Fruit fly (Drosophila melanogaster) whole organism, embryonic: ENCODE data around the gene CG42718.

Experiments used
- Antp ChIP-seq: fragments of 200-800 bp; sonication (Bioruptor generic); optimal IDR thresholded peaks from 3 replicates; lab custom pipeline; 2016; ENCODE audit warnings: missing biosample characterization, missing genetic modification characterization
- CG10366 ChIP-seq: fragments of 200-800 bp; sonication (Bioruptor generic); IDR thresholded peaks from 2 replicates; pipeline ENCODE4 v1.3.6; 2022; ENCODE audit warnings: missing biosample characterization, missing genetic modification characterization
- CG11085 ChIP-seq: fragments of 200-800 bp; sonication (Bioruptor generic); IDR thresholded peaks from 2 replicates; pipeline ENCODE4 v1.3.6; 2022; ENCODE audit warnings: missing biosample characterization, missing genetic modification characterization
- CG11723 ChIP-seq: fragments of 200-800 bp; sonication (Bioruptor generic); optimal IDR thresholded peaks from 2 replicates; lab custom pipeline; 2017; ENCODE audit warnings: missing biosample characterization, mild to moderate bottlenecking, missing genetic modification characterization
- CG13894 ChIP-seq: fragments of 200-800 bp; sonication (Bioruptor generic); optimal IDR thresholded peaks from 3 replicates; lab custom pipeline; 2018; ENCODE audit warnings: missing biosample characterization, mild to moderate bottlenecking, missing genetic modification characterization, moderate library complexity
- CG14014 ChIP-seq: fragments of 200-800 bp; sonication (Bioruptor generic); IDR thresholded peaks from 2 replicates; pipeline ENCODE4 v1.3.6; 2022; ENCODE audit warnings: missing biosample characterization, missing genetic modification characterization
- CG1647 ChIP-seq: fragments of 200-800 bp; sonication (Bioruptor generic); optimal IDR thresholded peaks from 3 replicates; lab custom pipeline; 2016; ENCODE audit warnings: missing biosample characterization, missing genetic modification characterization
- CG2120 ChIP-seq: fragments of 200-800 bp; sonication (Bioruptor generic); optimal IDR thresholded peaks from 3 replicates; lab custom pipeline; 2016; ENCODE audit warnings: missing biosample characterization, missing genetic modification characterization
- CG32532 ChIP-seq: fragments of 200-800 bp; sonication (Bioruptor generic); IDR thresholded peaks from 2 replicates; pipeline ENCODE4 v1.3.6; 2022; ENCODE audit warnings: missing biosample characterization, missing genetic modification characterization
- CG32767 ChIP-seq: fragments of 200-800 bp; sonication (Bioruptor generic); IDR thresholded peaks from 2 replicates; pipeline ENCODE4 v1.3.6; 2022; ENCODE audit warnings: missing biosample characterization, missing genetic modification characterization
- CG6765 ChIP-seq: fragments of 200-800 bp; sonication (Bioruptor generic); optimal IDR thresholded peaks from 3 replicates; lab custom pipeline; 2017; ENCODE audit warnings: missing biosample characterization, mild to moderate bottlenecking, missing genetic modification characterization
- CG7372 ChIP-seq: fragments of 200-800 bp; sonication (Bioruptor generic); IDR thresholded peaks from 2 replicates; pipeline ENCODE4 v1.3.6; 2022; ENCODE audit warnings: missing biosample characterization, missing genetic modification characterization
- CG7987 ChIP-seq: fragments of 200-800 bp; sonication (Bioruptor generic); optimal IDR thresholded peaks from 2 replicates; lab custom pipeline; 2018; ENCODE audit warnings: missing biosample characterization, mild to moderate bottlenecking, missing genetic modification characterization, moderate library complexity
- CG9215 ChIP-seq: fragments of 200-800 bp; sonication (Bioruptor generic); IDR thresholded peaks from 2 replicates; pipeline ENCODE4 v1.3.6; 2022; ENCODE audit warnings: missing biosample characterization, missing genetic modification characterization
- CG9797 ChIP-seq: fragments of 200-800 bp; sonication (Bioruptor generic); optimal IDR thresholded peaks from 3 replicates; lab custom pipeline; 2018; ENCODE audit warnings: missing biosample characterization, mild to moderate bottlenecking, missing genetic modification characterization
- CG9817 ChIP-seq: fragments of 200-800 bp; sonication (Bioruptor generic); optimal IDR thresholded peaks from 2 replicates; lab custom pipeline; 2018; ENCODE audit warnings: missing biosample characterization, mild to moderate bottlenecking, missing genetic modification characterization, moderate library complexity
- D ChIP-seq, 2 experiments: fragments of 200-800 bp in 1 of 2; fragments of >200 bp in 1 of 2; sonication (Bioruptor generic) in 1 of 2; optimal IDR thresholded peaks; 2 replicates in 1 of 2; 3 replicates in 1 of 2; lab custom pipeline; 2017; ENCODE audit warnings: mild to moderate bottlenecking in 1 of 2, missing biosample characterization in 1 of 2, missing genetic modification characterization in 1 of 2, missing genetic modification reagents in 1 of 2
- D19B ChIP-seq: fragments of 200-800 bp; sonication (Bioruptor generic); optimal IDR thresholded peaks from 2 replicates; lab custom pipeline; 2017; ENCODE audit warnings: missing biosample characterization, mild to moderate bottlenecking, missing genetic modification characterization
- Dek ChIP-seq: fragments of 200-800 bp; sonication (Bioruptor generic); optimal IDR thresholded peaks from 3 replicates; lab custom pipeline; 2019; ENCODE audit warnings: missing biosample characterization, mild to moderate bottlenecking, missing genetic modification characterization, moderate library complexity
- Dip3 ChIP-seq: fragments of 200-800 bp; sonication (Bioruptor generic); optimal IDR thresholded peaks from 3 replicates; lab custom pipeline; 2016; ENCODE audit warnings: missing biosample characterization, missing genetic modification characterization
- Drgx ChIP-seq: fragments of 200-800 bp; sonication (Bioruptor generic); IDR thresholded peaks from 2 replicates; pipeline ENCODE4 v1.3.6; 2022; ENCODE audit warnings: missing biosample characterization, missing genetic modification characterization
- Eip74EF ChIP-seq, 2 experiments: fragments of 200-800 bp in 1 of 2; fragments of >200 bp in 1 of 2; sonication (Bioruptor generic) in 1 of 2; optimal IDR thresholded peaks; 2 replicates each; lab custom pipeline; 2017 to 2019; ENCODE audit warnings: missing biosample characterization in 2 of 2, missing genetic modification characterization in 2 of 2, mild to moderate bottlenecking in 1 of 2, moderate library complexity in 1 of 2
- HLH4C ChIP-seq: fragments of 200-800 bp; sonication (Bioruptor generic); IDR thresholded peaks from 3 replicates; pipeline ENCODE4 v1.3.6; 2022; ENCODE audit warnings: missing biosample characterization, missing genetic modification characterization; ENCODE audit not compliant: partially characterized antibody
- Hr51 ChIP-seq, 2 experiments: fragments of 200-800 bp; sonication (Bioruptor generic); optimal IDR thresholded peaks; 2 replicates in 1 of 2; 3 replicates in 1 of 2; lab custom pipeline; 2016 to 2018; ENCODE audit warnings: missing biosample characterization in 2 of 2, missing genetic modification characterization in 2 of 2, mild to moderate bottlenecking in 1 of 2, moderate library complexity in 1 of 2
- Med ChIP-seq: fragments of 200-800 bp; sonication (Bioruptor generic); peaks from one replicate; lab custom pipeline; 2016; ENCODE audit warnings: missing biosample characterization, missing genetic modification characterization, mild to moderate bottlenecking, inconsistent platforms, moderate library complexity
- Opbp ChIP-seq: fragments of 200-800 bp; sonication (Bioruptor generic); IDR thresholded peaks from 3 replicates; pipeline ENCODE4 v1.3.6; 2022; ENCODE audit warnings: missing biosample characterization, missing genetic modification characterization; ENCODE audit not compliant: partially characterized antibody
- Six4 ChIP-seq: fragments of 200-800 bp; sonication (Bioruptor generic); optimal IDR thresholded peaks from 2 replicates; lab custom pipeline; 2016; ENCODE audit warnings: missing biosample characterization, missing genetic modification characterization
- Sry-δ ChIP-seq: fragments of 200-800 bp; sonication (Bioruptor generic); optimal IDR thresholded peaks from 2 replicates; lab custom pipeline; 2016; ENCODE audit warnings: missing biosample characterization, missing genetic modification characterization
- ara ChIP-seq: fragments of 200-800 bp; sonication (Bioruptor generic); IDR thresholded peaks from 2 replicates; pipeline ENCODE4 v1.3.6; 2022; ENCODE audit warnings: missing biosample characterization, missing genetic modification characterization
- ase ChIP-seq: fragments of 200-800 bp; sonication (Bioruptor generic); IDR thresholded peaks from 3 replicates; pipeline ENCODE4 v1.3.6; 2022; ENCODE audit warnings: missing biosample characterization, missing genetic modification characterization
- br ChIP-seq: fragments of >200 bp; optimal IDR thresholded peaks from 2 replicates; lab custom pipeline; 2017
- chif ChIP-seq, 2 experiments: fragments of 200-800 bp; sonication (Bioruptor generic); optimal IDR thresholded peaks; 3 replicates each; lab custom pipeline; 2016; ENCODE audit warnings: missing biosample characterization in 2 of 2, missing genetic modification characterization in 2 of 2
- chinmo ChIP-seq: fragments of 200-800 bp; sonication (Bioruptor generic); IDR thresholded peaks from 4 replicates; pipeline ENCODE4 v1.3.6; 2022; ENCODE audit warnings: missing biosample characterization, missing genetic modification characterization; ENCODE audit not compliant: partially characterized antibody
- disco-r ChIP-seq: fragments of 200-800 bp; sonication (Bioruptor generic); optimal IDR thresholded peaks from 2 replicates; lab custom pipeline; 2016; ENCODE audit warnings: missing biosample characterization, missing genetic modification characterization
- ems ChIP-seq: fragments of 200-800 bp; sonication (Bioruptor generic); optimal IDR thresholded peaks from 3 replicates; lab custom pipeline; 2016; ENCODE audit warnings: missing biosample characterization, missing genetic modification characterization
- gcm2 ChIP-seq: fragments of 200-800 bp; sonication (Bioruptor generic); optimal IDR thresholded peaks from 2 replicates; lab custom pipeline; 2016; ENCODE audit warnings: missing biosample characterization, missing genetic modification characterization
- her ChIP-seq: fragments of 200-800 bp; sonication (Bioruptor generic); optimal IDR thresholded peaks from 2 replicates; lab custom pipeline; 2016; ENCODE audit warnings: missing biosample characterization, missing genetic modification characterization
- lab ChIP-seq: fragments of 200-800 bp; sonication (Bioruptor generic); optimal IDR thresholded peaks from 3 replicates; lab custom pipeline; 2017; ENCODE audit warnings: missing biosample characterization, missing genetic modification characterization, mild to moderate bottlenecking, moderate library complexity, missing genetic modification reagents
- lmd ChIP-seq: fragments of 200-800 bp; sonication (Bioruptor generic); IDR thresholded peaks from 2 replicates; pipeline ENCODE4 v1.3.6; 2022; ENCODE audit warnings: missing biosample characterization, missing genetic modification characterization
- lola ChIP-seq, 3 experiments: fragments of >200 bp in 2 of 3; fragments of 200-800 bp in 1 of 3; sonication (Bioruptor generic) in 1 of 3; optimal IDR thresholded peaks; 2 replicates each; lab custom pipeline; 2017 to 2019; ENCODE audit warnings: missing biosample characterization in 3 of 3, missing genetic modification characterization in 3 of 3, mild to moderate bottlenecking in 1 of 3, moderate library complexity in 1 of 3
- mam ChIP-seq: fragments of 200-800 bp; sonication (Bioruptor generic); optimal IDR thresholded peaks from 3 replicates; lab custom pipeline; 2016; ENCODE audit warnings: missing biosample characterization, missing genetic modification characterization
- nerfin-1 ChIP-seq: fragments of 200-800 bp; sonication (Bioruptor generic); optimal IDR thresholded peaks from 3 replicates; lab custom pipeline; 2019; ENCODE audit warnings: missing biosample characterization, mild to moderate bottlenecking, missing genetic modification characterization, moderate library complexity
- row ChIP-seq: fragments of 200-800 bp; sonication (Bioruptor generic); IDR thresholded peaks from 3 replicates; pipeline ENCODE4 v1.3.6; 2022; ENCODE audit warnings: missing biosample characterization, missing genetic modification characterization
- run ChIP-seq: fragments of 200-800 bp; sonication (Bioruptor generic); optimal IDR thresholded peaks from 3 replicates; lab custom pipeline; 2018; ENCODE audit warnings: missing biosample characterization, mild to moderate bottlenecking, missing genetic modification characterization
- schlank ChIP-seq: fragments of 200-800 bp; sonication (Bioruptor generic); optimal IDR thresholded peaks from 2 replicates; lab custom pipeline; 2018; ENCODE audit warnings: missing biosample characterization, mild to moderate bottlenecking, missing genetic modification characterization
- slbo ChIP-seq: fragments of 200-800 bp; sonication (Bioruptor generic); IDR thresholded peaks from 2 replicates; pipeline ENCODE4 v1.3.6; 2022; ENCODE audit warnings: missing biosample characterization, missing genetic modification characterization
- slp2 ChIP-seq: fragments of 200-800 bp; sonication (Bioruptor generic); optimal IDR thresholded peaks from 2 replicates; lab custom pipeline; 2016; ENCODE audit warnings: missing biosample characterization, missing genetic modification characterization
- sob ChIP-seq: fragments of 200-800 bp; sonication (Bioruptor generic); IDR thresholded peaks from 2 replicates; pipeline ENCODE4 v1.3.6; 2022; ENCODE audit warnings: missing biosample characterization, missing genetic modification characterization
- tin ChIP-seq: fragments of 200-800 bp; sonication (Bioruptor generic); optimal IDR thresholded peaks from 3 replicates; lab custom pipeline; 2016; ENCODE audit warnings: missing biosample characterization, missing genetic modification characterization
- unpg ChIP-seq: fragments of 200-800 bp; sonication (Bioruptor generic); optimal IDR thresholded peaks from 3 replicates; lab custom pipeline; 2018; ENCODE audit warnings: missing biosample characterization, mild to moderate bottlenecking, missing genetic modification characterization, moderate library complexity

CG42718 gene

dm6 chr3L:16309972-16310371 lies 11.1 kb downstream of the CG42718 start:
- TF ChIP-seq run (no peak), Drgx (peak; percentile 86), slp2 (GFP tag; lab: Kevin White, UChicago) (no peak), CG7987 (GFP tag; lab: Kevin White, UChicago) (no peak), nerfin-1 (tag; lab: Kevin White, UChicago) (no peak), CG9215 (peak; percentile 42), CG13894 (tag; lab: Kevin White, UChicago) (no peak), CG14014 (GFP tag; lab: Robert Waterston, UW) (peak; percentile 37; the same call in 1 of the 2 replicates), CG11085 (GFP tag; lab: Robert Waterston, UW) (no peak), lmd (GFP tag; lab: Robert Waterston, UW) (peak; percentile 39; the same call in 1 of the 2 replicates), D19B (GFP tag; lab: Kevin White, UChicago) (no peak), CG32532 (GFP tag; lab: Robert Waterston, UW) (0 out of 2 replicates have a peak, but pooled peaks have one; percentile 6), HLH4C (no peak), gcm2 (GFP tag; lab: Kevin White, UChicago) (no peak), ara (GFP tag; lab: Robert Waterston, UW) (0 out of 2 replicates have a peak, but pooled peaks have one; percentile 14), tin (GFP tag; lab: Kevin White, UChicago) (no peak), slbo (GFP tag; lab: Robert Waterston, UW) (peak; percentile 72), mam (GFP tag; lab: Kevin White, UChicago) (peak; percentile 32), Eip74EF (GFP tag; optimal IDR thresholded peaks at IDR 0.05; lab: Kevin White, UChicago) (no peak), CG32767 (no peak), her (GFP tag; lab: Kevin White, UChicago) (peak; percentile 40), CG2120 (GFP tag; lab: Kevin White, UChicago) (peak; percentile 67), Opbp (no peak), CG7372 (0 out of 2 replicates have a peak, but pooled peaks have one; percentile 11), Med (GFP tag; lab: Kevin White, UChicago) (peak; percentile 86), CG9817 (tag; lab: Kevin White, UChicago) (peak; percentile 63), CG9797 (GFP tag; lab: Kevin White, UChicago) (no peak), CG1647 (GFP tag; lab: Kevin White, UChicago) (no peak), Sry-δ (no peak), D (optimal IDR thresholded peaks at IDR 0.05; lab: Kevin White, UChicago) (no peak), D (GFP tag; optimal IDR thresholded peaks at IDR 0.05; lab: Kevin White, UChicago) (no peak), Dip3 (GFP tag; lab: Kevin White, UChicago) (peak; percentile 5), br (lab: Kevin White, UChicago) (no peak), chif (GFP tag; optimal IDR thresholded peaks at IDR 0.05; lab: Kevin White, UChicago) (peak in 1 of 2 experiments; percentile 10), Dek (tag; lab: Kevin White, UChicago) (no peak), CG6765 (GFP tag; lab: Kevin White, UChicago) (no peak), unpg (GFP tag; lab: Kevin White, UChicago) (peak; percentile 20), ase (no peak), row (GFP tag; lab: Robert Waterston, UW) (peak; percentile 40; the same call in 1 of the 3 replicates), lola (GFP tag; optimal IDR thresholded peaks at IDR 0.05; lab: Kevin White, UChicago) (no peak), disco-r (no peak), CG11723 (no peak), lab (peak; percentile 72), sob (GFP tag; lab: Robert Waterston, UW) (peak; percentile 46; the same call in 1 of the 2 replicates), ems (no peak), chinmo (GFP tag; lab: Robert Waterston, UW) (0 out of 4 replicates have a peak, but pooled peaks have one; percentile 24), Six4 (GFP tag; lab: Kevin White, UChicago) (no peak), CG10366 (0 out of 2 replicates have a peak, but pooled peaks have one; percentile 13), Antp (GFP tag; lab: Kevin White, UChicago) (peak; percentile 5), schlank (tag; lab: Kevin White, UChicago) (peak; percentile 67), Hr51 (GFP tag; optimal IDR thresholded peaks at IDR 0.05; lab: Kevin White, UChicago) (no peak)
